Fruit fly (Drosophila melanogaster) whole organism, embryonic: ENCODE results near the gene CG11726.

ENCODE experiments used
- CG10979 ChIP-seq: fragments of 200-800 bp; sonication (Bioruptor generic); optimal IDR thresholded peaks from 2 replicates; lab custom pipeline; 2018; ENCODE audit warnings: missing biosample characterization, mild to moderate bottlenecking, missing genetic modification characterization, moderate library complexity
- CG12659 ChIP-seq: fragments of 200-800 bp; sonication (Bioruptor generic); optimal IDR thresholded peaks from 3 replicates; lab custom pipeline; 2017; ENCODE audit warnings: mild to moderate bottlenecking, missing biosample characterization, missing genetic modification reagents, missing genetic modification characterization
- CG13894 ChIP-seq: fragments of 200-800 bp; sonication (Bioruptor generic); optimal IDR thresholded peaks from 3 replicates; lab custom pipeline; 2018; ENCODE audit warnings: missing biosample characterization, mild to moderate bottlenecking, missing genetic modification characterization, moderate library complexity
- CG17328 ChIP-seq: fragments of 200-800 bp; sonication (Bioruptor generic); IDR thresholded peaks from 2 replicates; pipeline ENCODE4 v1.3.6; 2022; ENCODE audit warnings: missing biosample characterization, missing genetic modification characterization
- CG17385 ChIP-seq: fragments of 200-800 bp; sonication (Bioruptor generic); optimal IDR thresholded peaks from 3 replicates; lab custom pipeline; 2018; ENCODE audit warnings: missing biosample characterization, mild to moderate bottlenecking, missing genetic modification characterization
- CG17829 ChIP-seq: fragments of 200-800 bp; optimal IDR thresholded peaks from 2 replicates; lab custom pipeline; 2019; ENCODE audit warnings: missing biosample characterization, mild to moderate bottlenecking, missing genetic modification characterization, moderate library complexity
- CG18619 ChIP-seq: fragments of 200-800 bp; sonication (Bioruptor generic); optimal IDR thresholded peaks from 3 replicates; lab custom pipeline; 2017; ENCODE audit warnings: missing biosample characterization, mild to moderate bottlenecking, missing genetic modification characterization
- CG2712 ChIP-seq: fragments of 200-800 bp; optimal IDR thresholded peaks from 3 replicates; lab custom pipeline; 2019; ENCODE audit warnings: missing biosample characterization, mild to moderate bottlenecking, missing genetic modification characterization, moderate library complexity
- CG3995 ChIP-seq: fragments of 200-800 bp; sonication (Bioruptor generic); optimal IDR thresholded peaks from 3 replicates; lab custom pipeline; 2016; ENCODE audit warnings: missing biosample characterization, missing genetic modification characterization
- CG43689 ChIP-seq: fragments of 200-800 bp; sonication (Bioruptor generic); IDR thresholded peaks from 2 replicates; pipeline ENCODE4 v1.3.6; 2022; ENCODE audit warnings: missing biosample characterization, missing genetic modification characterization
- CG5180 ChIP-seq: fragments of 200-800 bp; sonication (Bioruptor generic); optimal IDR thresholded peaks from 3 replicates; lab custom pipeline; 2017; ENCODE audit warnings: missing biosample characterization, missing genetic modification characterization, mild to moderate bottlenecking, moderate library complexity, missing genetic modification reagents
- CG6791 ChIP-seq: fragments of 200-800 bp; sonication (Bioruptor generic); IDR thresholded peaks from 3 replicates; pipeline ENCODE4 v1.3.6; 2022; ENCODE audit warnings: missing biosample characterization, missing genetic modification characterization; ENCODE audit not compliant: partially characterized antibody
- CG7372 ChIP-seq: fragments of 200-800 bp; sonication (Bioruptor generic); IDR thresholded peaks from 2 replicates; pipeline ENCODE4 v1.3.6; 2022; ENCODE audit warnings: missing biosample characterization, missing genetic modification characterization
- CG7839 ChIP-seq: fragments of 200-800 bp; sonication (Bioruptor generic); optimal IDR thresholded peaks from 3 replicates; lab custom pipeline; 2018; ENCODE audit warnings: missing biosample characterization, mild to moderate bottlenecking, missing genetic modification characterization, moderate library complexity
- CG7928 ChIP-seq: fragments of 200-800 bp; sonication (Bioruptor generic); optimal IDR thresholded peaks from 2 replicates; lab custom pipeline; 2017; ENCODE audit warnings: missing biosample characterization, mild to moderate bottlenecking, missing genetic modification characterization
- CG8359 ChIP-seq: fragments of 200-800 bp; sonication (Bioruptor generic); optimal IDR thresholded peaks from 2 replicates; lab custom pipeline; 2017; ENCODE audit warnings: missing biosample characterization, mild to moderate bottlenecking, missing genetic modification characterization, borderline replicate concordance
- CG8924 ChIP-seq: fragments of 200-800 bp; optimal IDR thresholded peaks from 3 replicates; lab custom pipeline; 2019; ENCODE audit warnings: missing biosample characterization, mild to moderate bottlenecking, missing genetic modification characterization, moderate library complexity
- CG9727 ChIP-seq: fragments of 200-800 bp; sonication (Bioruptor generic); optimal IDR thresholded peaks from 3 replicates; lab custom pipeline; 2017; ENCODE audit warnings: missing biosample characterization, mild to moderate bottlenecking, missing genetic modification characterization
- Dek ChIP-seq: fragments of 200-800 bp; sonication (Bioruptor generic); optimal IDR thresholded peaks from 3 replicates; lab custom pipeline; 2019; ENCODE audit warnings: missing biosample characterization, mild to moderate bottlenecking, missing genetic modification characterization, moderate library complexity
- Gsc ChIP-seq: fragments of 200-800 bp; sonication (Bioruptor generic); IDR thresholded peaks from 2 replicates; pipeline ENCODE4 v1.3.6; 2022; ENCODE audit warnings: missing biosample characterization, missing genetic modification characterization
- Hr51 ChIP-seq, 2 experiments: fragments of 200-800 bp; sonication (Bioruptor generic); optimal IDR thresholded peaks; 2 replicates in 1 of 2; 3 replicates in 1 of 2; lab custom pipeline; 2016 to 2018; ENCODE audit warnings: missing biosample characterization in 2 of 2, missing genetic modification characterization in 2 of 2, mild to moderate bottlenecking in 1 of 2, moderate library complexity in 1 of 2
- Lhr ChIP-seq: fragments of 200-800 bp; sonication (Bioruptor generic); optimal IDR thresholded peaks from 3 replicates; lab custom pipeline; 2017; ENCODE audit warnings: mild to moderate bottlenecking, missing biosample characterization, missing genetic modification reagents, missing genetic modification characterization
- Myb ChIP-seq: fragments of 200-800 bp; sonication (Bioruptor generic); optimal IDR thresholded peaks from 2 replicates; lab custom pipeline; 2016; ENCODE audit warnings: missing biosample characterization, missing genetic modification characterization
- Nf-YB ChIP-seq: fragments of 200-800 bp; sonication (Bioruptor generic); optimal IDR thresholded peaks from 3 replicates; lab custom pipeline; 2019; ENCODE audit warnings: missing biosample characterization, mild to moderate bottlenecking, missing genetic modification characterization, moderate library complexity
- Nf-YC ChIP-seq: fragments of 200-800 bp; optimal IDR thresholded peaks from 3 replicates; lab custom pipeline; 2019; ENCODE audit warnings: missing biosample characterization, mild to moderate bottlenecking, missing genetic modification characterization, moderate library complexity
- NfI ChIP-seq: fragments of 200-800 bp; sonication (Bioruptor generic); optimal IDR thresholded peaks from 3 replicates; lab custom pipeline; 2018; ENCODE audit warnings: missing biosample characterization, mild to moderate bottlenecking, missing genetic modification characterization, moderate library complexity
- Sox100B ChIP-seq: fragments of 200-800 bp; sonication (Bioruptor generic); optimal IDR thresholded peaks from 3 replicates; lab custom pipeline; 2018; ENCODE audit warnings: missing biosample characterization, mild to moderate bottlenecking, missing genetic modification characterization
- Stat92E ChIP-seq, 3 experiments: fragments of >200 bp in 2 of 3; fragments of 200-800 bp in 1 of 3; sonication (Bioruptor generic) in 1 of 3; optimal IDR thresholded peaks; 2 replicates each; lab custom pipeline; 2017 to 2019; ENCODE audit warnings: missing biosample characterization in 3 of 3, missing genetic modification characterization in 3 of 3, mild to moderate bottlenecking in 1 of 3, moderate library complexity in 1 of 3
- ase ChIP-seq: fragments of 200-800 bp; sonication (Bioruptor generic); IDR thresholded peaks from 3 replicates; pipeline ENCODE4 v1.3.6; 2022; ENCODE audit warnings: missing biosample characterization, missing genetic modification characterization
- bowl ChIP-seq: fragments of 200-800 bp; sonication (Bioruptor generic); IDR thresholded peaks from 2 replicates; pipeline ENCODE4 v1.3.6; 2022; ENCODE audit warnings: missing biosample characterization, missing genetic modification characterization
- cg ChIP-seq: fragments of 200-800 bp; sonication (Bioruptor generic); optimal IDR thresholded peaks from 3 replicates; lab custom pipeline; 2019; ENCODE audit warnings: missing biosample characterization, mild to moderate bottlenecking, missing genetic modification characterization, moderate library complexity
- chif ChIP-seq, 2 experiments: fragments of 200-800 bp; sonication (Bioruptor generic); optimal IDR thresholded peaks; 3 replicates each; lab custom pipeline; 2016; ENCODE audit warnings: missing biosample characterization in 2 of 2, missing genetic modification characterization in 2 of 2
- dm ChIP-seq: fragments of 200-800 bp; sonication (Bioruptor generic); optimal IDR thresholded peaks from 3 replicates; lab custom pipeline; 2016; ENCODE audit warnings: missing biosample characterization, missing genetic modification characterization
- ems ChIP-seq: fragments of 200-800 bp; sonication (Bioruptor generic); optimal IDR thresholded peaks from 3 replicates; lab custom pipeline; 2016; ENCODE audit warnings: missing biosample characterization, missing genetic modification characterization
- fd3F ChIP-seq: fragments of 200-800 bp; sonication (Bioruptor generic); optimal IDR thresholded peaks from 2 replicates; lab custom pipeline; 2018; ENCODE audit warnings: missing biosample characterization, mild to moderate bottlenecking, missing genetic modification characterization, moderate library complexity
- fd96Cb ChIP-seq: fragments of 200-800 bp; sonication (Bioruptor generic); optimal IDR thresholded peaks from 2 replicates; lab custom pipeline; 2018; ENCODE audit warnings: missing biosample characterization, mild to moderate bottlenecking, missing genetic modification characterization, moderate library complexity
- gem ChIP-seq: fragments of 200-800 bp; sonication (Bioruptor generic); optimal IDR thresholded peaks from 2 replicates; lab custom pipeline; 2019; ENCODE audit warnings: missing biosample characterization, mild to moderate bottlenecking, missing genetic modification characterization, moderate library complexity
- gsb ChIP-seq: fragments of 200-800 bp; sonication (Bioruptor generic); IDR thresholded peaks from 2 replicates; pipeline ENCODE4 v1.3.6; 2022; ENCODE audit warnings: missing biosample characterization, missing genetic modification characterization
- jigr1 ChIP-seq: fragments of 200-800 bp; sonication (Bioruptor generic); IDR thresholded peaks from 3 replicates; pipeline ENCODE4 v1.3.6; 2022; ENCODE audit warnings: missing biosample characterization, missing genetic modification characterization
- jing ChIP-seq: fragments of 200-800 bp; sonication (Bioruptor generic); optimal IDR thresholded peaks from 2 replicates; lab custom pipeline; 2018; ENCODE audit warnings: missing biosample characterization, mild to moderate bottlenecking, missing genetic modification characterization
- oc ChIP-seq: fragments of 200-800 bp; sonication (Bioruptor generic); optimal IDR thresholded peaks from 2 replicates; lab custom pipeline; 2018; ENCODE audit warnings: missing biosample characterization, mild to moderate bottlenecking, missing genetic modification characterization, moderate library complexity
- pan ChIP-seq, 4 experiments: fragments of >200 bp in 3 of 4; fragments of 200-800 bp in 1 of 4; sonication (Bioruptor generic) in 1 of 4; optimal IDR thresholded peaks in 3 of 4; IDR thresholded peaks in 1 of 4; 2 replicates each; pipeline versions ENCODE4 v1.3.6 to Lab custom; 2017 to 2022; ENCODE audit warnings: missing biosample characterization in 2 of 4, missing genetic modification characterization in 2 of 4, mixed read lengths in 1 of 4
- pita ChIP-seq: fragments of 200-800 bp; sonication (Bioruptor generic); optimal IDR thresholded peaks from 2 replicates; lab custom pipeline; 2017; ENCODE audit warnings: missing biosample characterization, mild to moderate bottlenecking, missing genetic modification characterization
- rib ChIP-seq: fragments of 200-800 bp; sonication (Bioruptor generic); IDR thresholded peaks from 2 replicates; pipeline ENCODE4 v1.3.6; 2022; ENCODE audit warnings: missing biosample characterization, missing genetic modification characterization
- sna ChIP-seq: fragments of 200-800 bp; sonication (Bioruptor generic); IDR thresholded peaks from 2 replicates; pipeline ENCODE4 v1.3.6; 2022; ENCODE audit warnings: missing biosample characterization, missing genetic modification characterization; ENCODE audit not compliant: partially characterized antibody
- tgo ChIP-seq: fragments of 200-800 bp; sonication (Bioruptor generic); IDR thresholded peaks from 3 replicates; pipeline ENCODE4 v1.3.6; 2022; ENCODE audit warnings: missing biosample characterization, missing genetic modification characterization
- tx ChIP-seq: fragments of 200-800 bp; sonication (Bioruptor generic); optimal IDR thresholded peaks from 2 replicates; lab custom pipeline; 2016; ENCODE audit warnings: missing biosample characterization, missing genetic modification characterization
- wek ChIP-seq: fragments of 200-800 bp; sonication (Bioruptor generic); optimal IDR thresholded peaks from 3 replicates; lab custom pipeline; 2018; ENCODE audit warnings: missing biosample characterization, mild to moderate bottlenecking, missing genetic modification characterization, moderate library complexity
- zen2 ChIP-seq: fragments of 200-800 bp; sonication (Bioruptor generic); IDR thresholded peaks from 3 replicates; pipeline ENCODE4 v1.3.6; 2022; ENCODE audit warnings: missing biosample characterization, missing genetic modification characterization; ENCODE audit not compliant: partially characterized antibody

The CG11726 gene

DNA sequence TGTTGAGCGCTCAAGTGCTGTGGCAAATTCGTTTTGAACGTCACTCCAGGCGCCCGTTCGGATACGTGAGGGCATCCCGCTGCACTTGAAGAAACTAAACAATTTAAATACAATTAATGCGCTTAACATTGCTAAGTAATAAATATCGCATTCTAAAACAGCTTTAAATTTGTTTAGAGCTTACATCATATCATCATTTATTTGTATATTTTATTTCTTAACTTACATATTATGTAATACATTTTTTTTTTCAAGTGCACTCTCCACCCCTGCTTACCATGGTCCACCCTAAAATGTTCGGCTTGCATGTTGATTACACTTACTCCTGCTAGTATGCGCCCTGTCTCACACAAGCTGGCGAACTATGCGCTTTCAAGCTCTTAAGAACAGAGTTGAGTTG is 20.9 kb downstream of the CG11726 start (continued):
- TF ChIP-seq Lhr (GFP tag; lab: Kevin White, UChicago): peak; percentile 49
- TF ChIP-seq Gsc: peak; percentile 23; the same call in 1 of the 2 replicates
- no peak for TF ChIP-seq gsb (GFP tag; lab: Robert Waterston, UW)
- no peak for TF ChIP-seq ems (GFP tag; lab: Kevin White, UChicago)
- TF ChIP-seq fd3F (GFP tag; lab: Kevin White, UChicago): no peak
- no peak for TF ChIP-seq Dek (tag; lab: Kevin White, UChicago)
- peak; percentile 55 to 68 for TF ChIP-seq chif (GFP tag; optimal IDR thresholded peaks at IDR 0.05; lab: Kevin White, UChicago)
- no peak for TF ChIP-seq tx (GFP tag; lab: Kevin White, UChicago)
- TF ChIP-seq pan (optimal IDR thresholded peaks at IDR 0.05; lab: Kevin White, UChicago): no peak
- peak in 1 of 2 experiments; percentile 69 for TF ChIP-seq pan (GFP tag; optimal IDR thresholded peaks at IDR 0.05 in 1 of 2, IDR thresholded peaks at IDR 0.05 in 1 of 2)
- TF ChIP-seq sna: no peak
- TF ChIP-seq NfI (GFP tag; lab: Kevin White, UChicago): no peak
- TF ChIP-seq Nf-YC (tag; lab: Kevin White, UChicago): no peak
- TF ChIP-seq jing (GFP tag; lab: Kevin White, UChicago): peak; percentile 37
- TF ChIP-seq CG3995 (GFP tag; lab: Kevin White, UChicago): no peak
- no peak for TF ChIP-seq pita (GFP tag; lab: Kevin White, UChicago)
- peak; percentile 44 for TF ChIP-seq CG7839
- no peak for TF ChIP-seq dm (GFP tag; lab: Kevin White, UChicago)
- no peak for TF ChIP-seq CG43689 (GFP tag; lab: Robert Waterston, UW)
- peak; percentile 46 for TF ChIP-seq oc (tag; lab: Kevin White, UChicago)
- no peak for TF ChIP-seq CG7928
- TF ChIP-seq CG17328 (GFP tag; lab: Robert Waterston, UW): peak; percentile 94
- no peak for TF ChIP-seq Myb (GFP tag; lab: Kevin White, UChicago)
- no peak for TF ChIP-seq CG13894 (tag; lab: Kevin White, UChicago)
- TF ChIP-seq rib (GFP tag; lab: Robert Waterston, UW): no peak
- peak in 1 of 3 experiments; percentile 62 for TF ChIP-seq Stat92E (GFP tag; optimal IDR thresholded peaks at IDR 0.05; lab: Kevin White, UChicago)
- peak; percentile 55; the same call in 2 of the 3 replicates for TF ChIP-seq ase (GFP tag; lab: Robert Waterston, UW)
- peak; percentile 91 for TF ChIP-seq CG9727
- TF ChIP-seq zen2 (GFP tag; lab: Robert Waterston, UW): no peak
- no peak for TF ChIP-seq CG6791 (GFP tag; lab: Robert Waterston, UW)
- TF ChIP-seq CG8924: peak; percentile 76
- TF ChIP-seq CG17385 (GFP tag; lab: Kevin White, UChicago): peak; percentile 58
- TF ChIP-seq wek (GFP tag; lab: Kevin White, UChicago): peak; percentile 1
- peak; percentile 91 for TF ChIP-seq gem (tag; lab: Kevin White, UChicago)
- peak; percentile 54 for TF ChIP-seq CG12659 (GFP tag; lab: Kevin White, UChicago)
- TF ChIP-seq Nf-YB (GFP tag; lab: Kevin White, UChicago): peak; percentile 46
- peak; percentile 90 for TF ChIP-seq CG2712 (tag; lab: Kevin White, UChicago)
- TF ChIP-seq Hr51 (GFP tag; optimal IDR thresholded peaks at IDR 0.05; lab: Kevin White, UChicago): peak; percentile 32 to 51
- TF ChIP-seq CG8359 (GFP tag; lab: Kevin White, UChicago): peak; percentile 40
- peak; percentile 86 for TF ChIP-seq CG17829 (tag; lab: Kevin White, UChicago)
- peak; percentile 29 for TF ChIP-seq CG5180 (GFP tag; lab: Kevin White, UChicago)
- TF ChIP-seq CG10979 (tag; lab: Kevin White, UChicago): peak; percentile 93
- no peak for TF ChIP-seq jigr1
- no peak for TF ChIP-seq bowl (GFP tag; lab: Robert Waterston, UW)
- no peak for TF ChIP-seq CG7372 (GFP tag; lab: Robert Waterston, UW)
- TF ChIP-seq fd96Cb (tag; lab: Kevin White, UChicago): peak; percentile 78
- peak; percentile 59 for TF ChIP-seq Sox100B
- peak; percentile 67 for TF ChIP-seq tgo (GFP tag; lab: Robert Waterston, UW)
- no peak for TF ChIP-seq cg (GFP tag; lab: Kevin White, UChicago)
- TF ChIP-seq CG18619 (GFP tag; lab: Kevin White, UChicago): no peak
